Worm (Caenorhabditis elegans): ENCODE results near the gene snrp-200.

snrp-200 gene

DNA sequence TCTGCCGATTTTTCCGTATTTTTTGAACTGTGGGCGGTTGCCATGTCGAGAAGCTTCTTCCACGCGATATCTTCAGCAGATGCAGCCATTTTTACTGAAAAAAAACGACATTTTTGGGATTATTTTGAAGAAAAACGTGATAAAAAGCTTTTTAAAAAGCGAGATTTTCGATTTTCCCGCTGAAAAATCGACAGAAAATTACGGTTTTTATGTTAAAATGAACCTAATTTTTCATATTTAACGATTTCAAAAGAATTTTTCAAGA lies 59.1 kb downstream of the snrp-200 start, which contains the start of gene Y38E10A.22:
Gene Y38E10A.22 (minus strand): TSS at position 101 of the 265 bp plus-strand sequence.
- TF ChIP-seq F13H6.1 (tag; optimal IDR thresholded peaks at IDR 0.05): no peak
- no peak for TF ChIP-seq fos-1 (tag; optimal IDR thresholded peaks at IDR 0.05)
- no peak for TF ChIP-seq aly-2 (tag; optimal IDR thresholded peaks at IDR 0.05)
- no peak for TF ChIP-seq ztf-11 (tag; optimal IDR thresholded peaks at IDR 0.05)
- TF ChIP-seq ZK546.5 (tag; optimal IDR thresholded peaks at IDR 0.05): no peak
- TF ChIP-seq zag-1 (tag; optimal IDR thresholded peaks at IDR 0.05): no peak
- no peak for TF ChIP-seq nhr-77 (tag; optimal IDR thresholded peaks at IDR 0.05)
- no peak for TF ChIP-seq nhr-129 (tag; optimal IDR thresholded peaks at IDR 0.05)
- TF ChIP-seq ztf-1 (GFP tag; conservative IDR thresholded peaks at IDR 0.05): no peak
- no peak for TF ChIP-seq unc-62 (GFP tag; optimal IDR thresholded peaks at IDR 0.05)
- TF ChIP-seq snpc-4 (tag; optimal IDR thresholded peaks at IDR 0.05): no peak
- no peak for TF ChIP-seq unc-55 (GFP tag; optimal IDR thresholded peaks at IDR 0.05)
- no peak for TF ChIP-seq nhr-6 (tag; optimal IDR thresholded peaks at IDR 0.05)
- no peak for TF ChIP-seq lsy-2 (tag; optimal IDR thresholded peaks at IDR 0.05)
- TF ChIP-seq nhr-10 (tag; optimal IDR thresholded peaks at IDR 0.05): no peak
- no peak for TF ChIP-seq gmeb-1 (tag; optimal IDR thresholded peaks at IDR 0.05)
- TF ChIP-seq egl-27 (tag; optimal IDR thresholded peaks at IDR 0.05): no peak
